Fruit fly (Drosophila melanogaster): ENCODE measurements around the gene CG7443.

Gene CG7443

dm6 chr3R:8303848-8304247 is 20.3 kb upstream of the CG7443 start, which contains the start of gene nac:
Gene nac (minus strand): TSS chr3R:8304023.
- TF ChIP-seq D1 (tag; optimal IDR thresholded peaks at IDR 0.05) (peak; percentile 37), CG32121 (GFP tag; IDR thresholded peaks at IDR 0.05) (peak; percentile 32; the same call in 1 of the 2 replicates), Ets98B (GFP tag; IDR thresholded peaks at IDR 0.05) (peak; percentile 7; the same call in 1 of the 2 replicates), CG17806 (tag; optimal IDR thresholded peaks at IDR 0.05) (no peak), EcR (GFP tag; optimal IDR thresholded peaks at IDR 0.05) (peak; percentile 25)

dm6 chr3R:8305110-8305509 is 19.0 kb upstream of the CG7443 start, which contains the start of gene Sgt1:
Gene Sgt1 (minus strand): TSS chr3R:8305274.
- TF ChIP-seq rn (GFP tag; IDR thresholded peaks at IDR 0.05) (no peak), CG32121 (GFP tag; IDR thresholded peaks at IDR 0.05) (0 out of 2 replicates have a peak, but pooled peaks have one; percentile 11)

dm6 chr3R:8306188-8306926 is 17.8 kb upstream of the CG7443 start:
- TF ChIP-seq CG13204 (GFP tag; optimal IDR thresholded peaks at IDR 0.05) (no peak), fd96Ca (GFP tag; IDR thresholded peaks at IDR 0.05) (no peak), CG14655 (GFP tag; optimal IDR thresholded peaks at IDR 0.05) (no peak), Ets98B (GFP tag; IDR thresholded peaks at IDR 0.05) (no peak), CG8301 (tag; optimal IDR thresholded peaks at IDR 0.05) (no peak), Snoo (tag; optimal IDR thresholded peaks at IDR 0.05) (no peak), CG10348 (GFP tag; IDR thresholded peaks at IDR 0.05) (no peak)

dm6 chr3R:8306927-8307261 is 17.2 kb upstream of the CG7443 start:
- TF ChIP-seq D1 (tag; optimal IDR thresholded peaks at IDR 0.05) (no peak), EcR (GFP tag; optimal IDR thresholded peaks at IDR 0.05) (no peak), CG8301 (tag; optimal IDR thresholded peaks at IDR 0.05) (no peak)

- TF ChIP-seq Pif1A (GFP tag; optimal IDR thresholded peaks at IDR 0.05), result no peak
- TF ChIP-seq Snoo (tag; optimal IDR thresholded peaks at IDR 0.05), result no peak
These were observed 16.8 kb upstream of the CG7443 start for dm6 chr3R:8307283-8307682.

- TF ChIP-seq EcR (GFP tag; optimal IDR thresholded peaks at IDR 0.05), result no peak
- TF ChIP-seq CG8159 (tag; optimal IDR thresholded peaks at IDR 0.05), result no peak
- no peak for TF ChIP-seq CG17806 (tag; optimal IDR thresholded peaks at IDR 0.05)
- TF ChIP-seq Ets98B (GFP tag; IDR thresholded peaks at IDR 0.05), result no peak
- TF ChIP-seq rn (GFP tag; IDR thresholded peaks at IDR 0.05), result no peak
- TF ChIP-seq gl (tag; optimal IDR thresholded peaks at IDR 0.05), result no peak
- TF ChIP-seq Pif1B (GFP tag; optimal IDR thresholded peaks at IDR 0.05), result no peak
- TF ChIP-seq CG12605 (GFP tag; IDR thresholded peaks at IDR 0.05), result no peak
- no peak for TF ChIP-seq CG10348 (GFP tag; IDR thresholded peaks at IDR 0.05)
- no peak for TF ChIP-seq Pif1A (GFP tag; optimal IDR thresholded peaks at IDR 0.05)
- no peak for TF ChIP-seq D1 (tag; optimal IDR thresholded peaks at IDR 0.05)
- TF ChIP-seq CG9948 (tag; optimal IDR thresholded peaks at IDR 0.05), result no peak
These were observed 15.6 kb upstream of the CG7443 start, which contains the start of gene tex for dm6 chr3R:8308515-8308959. Gene tex (minus strand): TSS chr3R:8308645.

- no peak for TF ChIP-seq Snoo (tag; optimal IDR thresholded peaks at IDR 0.05)
- TF ChIP-seq CG14655 (GFP tag; optimal IDR thresholded peaks at IDR 0.05), result no peak
- no peak for TF ChIP-seq Ets98B (GFP tag; IDR thresholded peaks at IDR 0.05)
- no peak for TF ChIP-seq CG4496 (GFP tag; IDR thresholded peaks at IDR 0.05)
- no peak for TF ChIP-seq Pif1B (GFP tag; optimal IDR thresholded peaks at IDR 0.05)
- TF ChIP-seq CG15710 (tag; optimal IDR thresholded peaks at IDR 0.05), result no peak
- no peak for TF ChIP-seq CG8301 (tag; optimal IDR thresholded peaks at IDR 0.05)
- no peak for TF ChIP-seq CG12605 (GFP tag; IDR thresholded peaks at IDR 0.05)
- no peak for TF ChIP-seq CG34367 (tag; optimal IDR thresholded peaks at IDR 0.05)
- TF ChIP-seq gl (tag; optimal IDR thresholded peaks at IDR 0.05), result no peak
These were observed 13.4 kb upstream of the CG7443 start, which contains the start of gene CG11693 for dm6 chr3R:8310678-8311077. Gene CG11693 (minus strand): TSS chr3R:8310778.

dm6 chr3R:8312037-8312436 is 12.1 kb upstream of the CG7443 start, which contains the start of the genes CG11694 and CG11698:
Gene CG11694 (minus strand): TSS chr3R:8312137.
Gene CG11698 (plus strand): TSS chr3R:8312188.
- TF ChIP-seq CG9948 (tag; optimal IDR thresholded peaks at IDR 0.05), result no peak
- TF ChIP-seq Pif1B (GFP tag; optimal IDR thresholded peaks at IDR 0.05), result no peak
- no peak for TF ChIP-seq EcR (GFP tag; optimal IDR thresholded peaks at IDR 0.05)
- TF ChIP-seq CG8159 (tag; optimal IDR thresholded peaks at IDR 0.05), result no peak
- no peak for TF ChIP-seq CG12605 (GFP tag; IDR thresholded peaks at IDR 0.05)
- TF ChIP-seq Pif1A (GFP tag; optimal IDR thresholded peaks at IDR 0.05), result no peak
- TF ChIP-seq CG4496 (GFP tag; IDR thresholded peaks at IDR 0.05), result no peak
- TF ChIP-seq CG15710 (tag; optimal IDR thresholded peaks at IDR 0.05), result no peak
- TF ChIP-seq CG13204 (GFP tag; optimal IDR thresholded peaks at IDR 0.05), result no peak
- TF ChIP-seq D1 (tag; optimal IDR thresholded peaks at IDR 0.05), result no peak

Data from whole organism, pupa.